Worm (Caenorhabditis elegans) whole organism, L3 larva: ENCODE measurements around the gene inf-1.

Experiments used
- R02D3.7 ChIP-seq: fragments of 150-350 bp; optimal IDR thresholded peaks from 2 replicates; lab custom pipeline; 2014; ENCODE audit warnings: missing biosample characterization, missing genetic modification characterization
- aly-2 ChIP-seq: fragments of 150-350 bp; optimal IDR thresholded peaks from 2 replicates; lab custom pipeline; 2014; ENCODE audit warnings: missing biosample characterization, missing genetic modification characterization
- ama-1 ChIP-seq: fragments of 150-350 bp; optimal IDR thresholded peaks from 2 replicates; lab custom pipeline; 2018
- ceh-28 ChIP-seq: fragments of 150-350 bp; optimal IDR thresholded peaks from 2 replicates; lab custom pipeline; 2014; ENCODE audit warnings: missing biosample characterization, missing genetic modification reagents, missing genetic modification characterization
- daf-12 ChIP-seq: fragments of 150-350 bp; optimal IDR thresholded peaks from 2 replicates; lab custom pipeline; 2014; ENCODE audit warnings: missing biosample characterization, missing genetic modification reagents, missing genetic modification characterization
- egl-27 ChIP-seq: sonication (generic microtip); optimal IDR thresholded peaks from 4 replicates; lab custom pipeline; 2017; ENCODE audit warnings: missing biosample characterization, missing genetic modification reagents, missing genetic modification characterization
- egl-5 ChIP-seq: fragments of 150-350 bp; optimal IDR thresholded peaks from 2 replicates; lab custom pipeline; 2017; ENCODE audit warnings: missing biosample characterization, missing genetic modification reagents, missing genetic modification characterization, inconsistent platforms
- elt-1 ChIP-seq: fragments of 150-350 bp; optimal IDR thresholded peaks from 2 replicates; lab custom pipeline; 2014; ENCODE audit warnings: missing biosample characterization, missing genetic modification characterization
- elt-2 ChIP-seq: sonication (generic microtip); optimal IDR thresholded peaks from 2 replicates; lab custom pipeline; 2016; ENCODE audit warnings: missing genetic modification reagents, mild to moderate bottlenecking, missing genetic modification characterization, missing compliant biosample characterization
- elt-3 ChIP-seq, 3 experiments: fragments of 150-350 bp in 1 of 3; sonication (generic microtip) in 2 of 3; optimal IDR thresholded peaks; 2 replicates in 2 of 3; 4 replicates in 1 of 3; lab custom pipeline; 2014 to 2017; ENCODE audit warnings: missing biosample characterization in 3 of 3, missing genetic modification characterization in 3 of 3
- fkh-10 ChIP-seq: sonication (generic microtip); optimal IDR thresholded peaks from 2 replicates; lab custom pipeline; 2017; ENCODE audit warnings: missing biosample characterization, missing genetic modification reagents, missing genetic modification characterization
- fkh-2 ChIP-seq: fragments of 150-350 bp; optimal IDR thresholded peaks from 2 replicates; lab custom pipeline; 2014; ENCODE audit warnings: missing biosample characterization, missing genetic modification reagents, missing genetic modification characterization
- fos-1 ChIP-seq: fragments of 150-350 bp; optimal IDR thresholded peaks from 2 replicates; lab custom pipeline; 2014; ENCODE audit warnings: missing biosample characterization, missing genetic modification characterization
- hmg-11 ChIP-seq: sonication (generic microtip); optimal IDR thresholded peaks from 2 replicates; lab custom pipeline; 2016; ENCODE audit warnings: missing genetic modification characterization, missing compliant biosample characterization
- jun-1 ChIP-seq: fragments of 150-350 bp; optimal IDR thresholded peaks from 2 replicates; lab custom pipeline; 2014; ENCODE audit warnings: missing biosample characterization, missing genetic modification reagents, missing genetic modification characterization
- lin-15B ChIP-seq: fragments of 150-350 bp; optimal IDR thresholded peaks from 2 replicates; lab custom pipeline; 2014; ENCODE audit warnings: missing biosample characterization, missing genetic modification characterization
- lin-39 ChIP-seq: fragments of 150-350 bp; optimal IDR thresholded peaks from 2 replicates; lab custom pipeline; 2018; ENCODE audit warnings: missing biosample characterization, missing genetic modification reagents, missing genetic modification characterization
- mdl-1 ChIP-seq: fragments of 150-350 bp; optimal IDR thresholded peaks from 2 replicates; lab custom pipeline; 2014; ENCODE audit warnings: missing biosample characterization, missing genetic modification characterization
- mml-1 ChIP-seq: fragments of 150-350 bp; sonication (generic microtip); optimal IDR thresholded peaks from 3 replicates; lab custom pipeline; 2014; ENCODE audit warnings: missing biosample characterization, missing genetic modification characterization
- nfya-1 ChIP-seq: sonication (generic microtip); optimal IDR thresholded peaks from 2 replicates; lab custom pipeline; 2017; ENCODE audit warnings: missing genetic modification characterization, mild to moderate bottlenecking, missing compliant biosample characterization, antibody characterized with exemption, moderate library complexity; ENCODE audit not compliant: insufficient read depth
- nhr-11 ChIP-seq: fragments of 150-350 bp; optimal IDR thresholded peaks from 2 replicates; lab custom pipeline; 2014; ENCODE audit warnings: missing biosample characterization, missing genetic modification characterization
- nhr-12 ChIP-seq: fragments of 150-350 bp; optimal IDR thresholded peaks from 2 replicates; lab custom pipeline; 2014; ENCODE audit warnings: missing biosample characterization, missing genetic modification characterization
- nhr-23 ChIP-seq: fragments of 150-350 bp; optimal IDR thresholded peaks from 2 replicates; lab custom pipeline; 2014; ENCODE audit warnings: missing biosample characterization, missing genetic modification reagents, missing genetic modification characterization
- nhr-25 ChIP-seq: sonication (generic microtip); optimal IDR thresholded peaks from 2 replicates; lab custom pipeline; 2017; ENCODE audit warnings: missing biosample characterization, missing genetic modification characterization
- nhr-28 ChIP-seq: fragments of 150-350 bp; optimal IDR thresholded peaks from 2 replicates; lab custom pipeline; 2014; ENCODE audit warnings: missing biosample characterization, missing genetic modification characterization
- nhr-43 ChIP-seq: sonication (generic microtip); optimal IDR thresholded peaks from 2 replicates; lab custom pipeline; 2016; ENCODE audit warnings: mild to moderate bottlenecking, missing genetic modification characterization, missing compliant biosample characterization; ENCODE audit not compliant: poor library complexity, severe bottlenecking
- nhr-67 ChIP-seq: fragments of 150-350 bp; optimal IDR thresholded peaks from 2 replicates; lab custom pipeline; 2014; ENCODE audit warnings: missing biosample characterization, missing genetic modification characterization
- nhr-76 ChIP-seq: fragments of 150-350 bp; sonication (generic microtip); optimal IDR thresholded peaks from 5 replicates; lab custom pipeline; 2014; ENCODE audit warnings: missing biosample characterization, missing genetic modification characterization
- nhr-77 ChIP-seq: fragments of 150-350 bp; optimal IDR thresholded peaks from 2 replicates; lab custom pipeline; 2014; ENCODE audit warnings: missing biosample characterization, missing genetic modification characterization
- pha-4 ChIP-seq: fragments of 150-350 bp; optimal IDR thresholded peaks from 2 replicates; lab custom pipeline; 2014; ENCODE audit warnings: missing biosample characterization, missing genetic modification reagents, missing genetic modification characterization
- pqm-1 ChIP-seq: fragments of 150-350 bp; optimal IDR thresholded peaks from 2 replicates; lab custom pipeline; 2017; ENCODE audit warnings: missing biosample characterization, missing genetic modification characterization, inconsistent platforms
- sea-2 ChIP-seq: fragments of 150-350 bp; sonication (generic microtip); optimal IDR thresholded peaks from 4 replicates; lab custom pipeline; 2014; ENCODE audit warnings: missing biosample characterization, missing genetic modification reagents, missing genetic modification characterization
- tbx-2 ChIP-seq: sonication (generic microtip); optimal IDR thresholded peaks from 2 replicates; lab custom pipeline; 2016; ENCODE audit warnings: mild to moderate bottlenecking, missing genetic modification characterization, missing compliant biosample characterization
- unc-39 ChIP-seq: sonication (generic microtip); optimal IDR thresholded peaks from 4 replicates; lab custom pipeline; 2017; ENCODE audit warnings: missing biosample characterization, missing genetic modification characterization
- unc-62 ChIP-seq: fragments of 150-350 bp; sonication (generic microtip); optimal IDR thresholded peaks from 4 replicates; lab custom pipeline; 2014; ENCODE audit warnings: missing biosample characterization, missing genetic modification reagents, missing genetic modification characterization
- zag-1 ChIP-seq: fragments of 150-350 bp; optimal IDR thresholded peaks from 2 replicates; lab custom pipeline; 2014; ENCODE audit warnings: missing biosample characterization, missing genetic modification characterization
- ztf-11 ChIP-seq: fragments of 150-350 bp; optimal IDR thresholded peaks from 2 replicates; lab custom pipeline; 2014; ENCODE audit warnings: missing biosample characterization, missing genetic modification characterization
- ztf-4 ChIP-seq: fragments of 150-350 bp; optimal IDR thresholded peaks from 2 replicates; lab custom pipeline; 2014; ENCODE audit warnings: missing biosample characterization, missing genetic modification characterization

inf-1 gene

ce11 chrIII:6895166-6895565, 34.8 kb upstream of the inf-1 start:
- TF ChIP-seq ama-1 (lab: Kevin White, UChicago), result peak; percentile 31
- peak; percentile 56 for TF ChIP-seq egl-27
- no peak for TF ChIP-seq daf-12 (tag; lab: Kevin White, UChicago)
- TF ChIP-seq elt-3 (tag; optimal IDR thresholded peaks at IDR 0.05; lab: Kevin White, UChicago), result peak; percentile 41 to 84 (median 77)
- no peak for TF ChIP-seq fkh-10 (GFP tag; lab: Kevin White, UChicago)
- peak; percentile 28 for TF ChIP-seq mml-1 (tag; lab: Kevin White, UChicago)
- TF ChIP-seq ztf-11 (tag; lab: Kevin White, UChicago), result no peak
- no peak for TF ChIP-seq sea-2 (GFP tag; lab: Kevin White, UChicago)
- TF ChIP-seq nhr-12 (tag; lab: Kevin White, UChicago), result no peak
- peak; percentile 53 for TF ChIP-seq ceh-28 (tag; lab: Kevin White, UChicago)
- peak; percentile 13 for TF ChIP-seq nhr-25 (tag; lab: Kevin White, UChicago)
- TF ChIP-seq lin-15B (tag; lab: Kevin White, UChicago), result peak; percentile 30
- TF ChIP-seq nhr-67 (tag; lab: Kevin White, UChicago), result no peak
- TF ChIP-seq nhr-76, result peak; percentile 19
- peak; percentile 79 for TF ChIP-seq pqm-1 (tag; lab: Kevin White, UChicago)
- peak; percentile 71 for TF ChIP-seq nfya-1
- no peak for TF ChIP-seq nhr-28 (tag; lab: Kevin White, UChicago)
- TF ChIP-seq nhr-77, result no peak
- TF ChIP-seq unc-39 (tag; lab: Kevin White, UChicago), result no peak
- peak; percentile 19 for TF ChIP-seq unc-62 (GFP tag; lab: Kevin White, UChicago)
- peak; percentile 57 for TF ChIP-seq R02D3.7 (tag; lab: Kevin White, UChicago)
- no peak for TF ChIP-seq ztf-4 (tag; lab: Kevin White, UChicago)
- peak; percentile 84 for TF ChIP-seq nhr-23 (tag; lab: Kevin White, UChicago)
- peak; percentile 83 for TF ChIP-seq elt-2 (tag; lab: Kevin White, UChicago)
- no peak for TF ChIP-seq zag-1 (tag; lab: Kevin White, UChicago)
- peak; percentile 64 for TF ChIP-seq nhr-43 (tag; lab: Kevin White, UChicago)
- no peak for TF ChIP-seq elt-1 (tag; lab: Kevin White, UChicago)
- TF ChIP-seq, all 47 proteins: peak for 15

- TF ChIP-seq pha-4, result peak; percentile 18
- TF ChIP-seq mdl-1 (tag; lab: Kevin White, UChicago), result no peak
- no peak for TF ChIP-seq sea-2 (GFP tag; lab: Kevin White, UChicago)
- TF ChIP-seq, all 47 proteins: peak for 1
Observed at ce11 chrIII:6895677-6896076, 34.3 kb upstream of the inf-1 start.

- TF ChIP-seq lin-15B (tag; lab: Kevin White, UChicago) (peak; percentile 38), nhr-25 (tag; lab: Kevin White, UChicago) (peak; percentile 82), pha-4 (peak; percentile 44), pqm-1 (tag; lab: Kevin White, UChicago) (peak; percentile 65), nfya-1 (peak; percentile 88), nhr-43 (tag; lab: Kevin White, UChicago) (peak; percentile 68), fos-1 (tag; lab: Kevin White, UChicago) (peak; percentile 34), jun-1 (tag; lab: Kevin White, UChicago) (peak; percentile 63), lin-39 (tag; lab: Kevin White, UChicago) (peak; percentile 78), mml-1 (tag; lab: Kevin White, UChicago) (peak; percentile 96), ceh-28 (tag; lab: Kevin White, UChicago) (peak; percentile 47), tbx-2 (peak; percentile 25), fkh-2 (tag; lab: Kevin White, UChicago) (no peak), fkh-10 (GFP tag; lab: Kevin White, UChicago) (no peak), hmg-11 (peak; percentile 77), nhr-11 (tag; lab: Kevin White, UChicago) (peak; percentile 58), daf-12 (tag; lab: Kevin White, UChicago) (no peak), nhr-23 (tag; lab: Kevin White, UChicago) (peak; percentile 90), egl-5 (tag; lab: Kevin White, UChicago) (no peak), aly-2 (tag; lab: Kevin White, UChicago) (no peak), elt-2 (tag; lab: Kevin White, UChicago) (peak; percentile 54), egl-27 (peak; percentile 24), R02D3.7 (tag; lab: Kevin White, UChicago) (no peak)
Observed at ce11 chrIII:6897587-6898064, 32.3 kb upstream of the inf-1 start, which contains the start of gene T07E3.4. Gene T07E3.4 (plus strand): TSS chrIII:6898014.
